Worm (Caenorhabditis elegans) whole organism, young adult: Measurements from ENCODE around the gene nspg-6.

ENCODE experiments used
- B0019.2 ChIP-seq: fragments of 200-800 bp; sonication (Bioruptor generic); conservative IDR thresholded peaks from 2 replicates; pipeline ENCODE4 v1.3.6; 2022; ENCODE audit warnings: missing genetic modification reagents, missing genetic modification characterization, missing compliant biosample characterization
- B0035.1 ChIP-seq: sonication (generic microtip); optimal IDR thresholded peaks from 2 replicates; lab custom pipeline; 2016; ENCODE audit warnings: missing genetic modification characterization, mild to moderate bottlenecking, missing compliant biosample characterization, missing genotype, missing genetic modification reagents
- B0336.3 ChIP-seq: fragments of 200-800 bp; sonication (Bioruptor generic); IDR thresholded peaks from 2 replicates; pipeline ENCODE4 v1.3.6; 2022; ENCODE audit warnings: missing genetic modification characterization, missing compliant biosample characterization
- C06A6.2 ChIP-seq: fragments of 200-800 bp; sonication (Bioruptor generic); conservative IDR thresholded peaks from 2 replicates; pipeline ENCODE4 v1.3.6; 2022; ENCODE audit warnings: missing genetic modification characterization, missing compliant biosample characterization
- F22D6.2 ChIP-seq: sonication (generic microtip); optimal IDR thresholded peaks from 2 replicates; lab custom pipeline; 2016; ENCODE audit warnings: mild to moderate bottlenecking, missing genetic modification characterization, missing compliant biosample characterization
- F23B12.7 ChIP-seq: sonication (generic microtip); optimal IDR thresholded peaks from 2 replicates; lab custom pipeline; 2017; ENCODE audit warnings: missing genetic modification characterization, mild to moderate bottlenecking, missing compliant biosample characterization, antibody characterized with exemption, moderate library complexity; ENCODE audit not compliant: insufficient read depth
- F39B2.1 ChIP-seq: fragments of 200-800 bp; sonication (Bioruptor generic); IDR thresholded peaks from 2 replicates; pipeline ENCODE4 v1.3.6; 2022; ENCODE audit warnings: missing genetic modification reagents, missing genetic modification characterization, missing compliant biosample characterization
- F57A8.1 ChIP-seq: fragments of 200-800 bp; sonication (Bioruptor generic); optimal IDR thresholded peaks from 2 replicates; lab custom pipeline; 2018; ENCODE audit warnings: mild to moderate bottlenecking, missing genetic modification characterization, moderate library complexity, missing compliant biosample characterization
- F57C9.4 ChIP-seq: sonication (generic microtip); optimal IDR thresholded peaks from 2 replicates; lab custom pipeline; 2017; ENCODE audit warnings: mild to moderate bottlenecking, missing genetic modification characterization, missing compliant biosample characterization
- T07F8.4 ChIP-seq: sonication (generic microtip); optimal IDR thresholded peaks from 2 replicates; lab custom pipeline; 2016; ENCODE audit warnings: mild to moderate bottlenecking, missing genetic modification characterization, moderate library complexity, missing compliant biosample characterization
- Y67H2A.10 ChIP-seq: fragments of 200-800 bp; sonication (Bioruptor generic); conservative IDR thresholded peaks from 2 replicates; pipeline ENCODE4 v1.3.6; 2022; ENCODE audit warnings: missing genetic modification reagents, missing genetic modification characterization, missing compliant biosample characterization
- Y95B8A.8 ChIP-seq: fragments of 200-800 bp; sonication (Bioruptor generic); IDR thresholded peaks from 2 replicates; pipeline ENCODE4 v1.3.6; 2022; ENCODE audit warnings: missing genetic modification reagents, missing genetic modification characterization, missing compliant biosample characterization
- aptf-3 ChIP-seq: fragments of 200-800 bp; sonication (Bioruptor generic); IDR thresholded peaks from 2 replicates; pipeline ENCODE4 v1.3.6; 2022; ENCODE audit warnings: missing genetic modification characterization, missing compliant biosample characterization
- athp-1 ChIP-seq: sonication (generic microtip); optimal IDR thresholded peaks from 2 replicates; lab custom pipeline; 2017; ENCODE audit warnings: mild to moderate bottlenecking, missing genetic modification characterization, missing compliant biosample characterization
- attf-6 ChIP-seq: fragments of 200-800 bp; sonication (Bioruptor generic); IDR thresholded peaks from 2 replicates; pipeline ENCODE4 v1.3.6; 2022; ENCODE audit warnings: missing genetic modification reagents, missing genetic modification characterization, missing compliant biosample characterization
- ccch-3 ChIP-seq: fragments of 200-800 bp; sonication (Bioruptor generic); optimal IDR thresholded peaks from 2 replicates; lab custom pipeline; 2018; ENCODE audit warnings: mild to moderate bottlenecking, missing genetic modification characterization, missing compliant biosample characterization
- cebp-1 ChIP-seq, 2 experiments: fragments of 200-800 bp in 1 of 2; sonication (Bioruptor generic) in 1 of 2; sonication (generic microtip) in 1 of 2; IDR thresholded peaks in 1 of 2; optimal IDR thresholded peaks in 1 of 2; 2 replicates each; pipeline versions ENCODE4 v1.3.6 to Lab custom; 2017 to 2022; ENCODE audit warnings: missing compliant biosample characterization in 2 of 2, missing genetic modification characterization in 2 of 2, mild to moderate bottlenecking in 1 of 2, missing genetic modification reagents in 1 of 2, moderate library complexity in 1 of 2
- cebp-2 ChIP-seq: fragments of 200-800 bp; sonication (Bioruptor generic); IDR thresholded peaks from 2 replicates; pipeline ENCODE4 v1.3.6; 2022; ENCODE audit warnings: missing genetic modification characterization, missing compliant biosample characterization
- ceh-100 ChIP-seq: fragments of 200-800 bp; sonication (Bioruptor generic); IDR thresholded peaks from 2 replicates; pipeline ENCODE4 v1.3.6; 2022; ENCODE audit warnings: missing genetic modification reagents, missing genetic modification characterization, missing compliant biosample characterization
- die-1 ChIP-seq: sonication (generic microtip); optimal IDR thresholded peaks from 2 replicates; lab custom pipeline; 2016; ENCODE audit warnings: missing genotype, mild to moderate bottlenecking, missing genetic modification characterization, missing compliant biosample characterization
- dpl-1 ChIP-seq: fragments of 150-350 bp; optimal IDR thresholded peaks from 2 replicates; lab custom pipeline; 2014; ENCODE audit warnings: missing biosample characterization, missing genetic modification reagents, missing genetic modification characterization
- egl-18 ChIP-seq: fragments of 200-800 bp; sonication (Bioruptor generic); IDR thresholded peaks from 2 replicates; pipeline ENCODE4 v1.3.6; 2022; ENCODE audit warnings: missing genetic modification reagents, missing genetic modification characterization, missing compliant biosample characterization
- hlh-26 ChIP-seq: fragments of 200-800 bp; sonication (Bioruptor generic); conservative IDR thresholded peaks from 2 replicates; pipeline ENCODE4 v1.3.6; 2022; ENCODE audit warnings: missing genetic modification reagents, missing genetic modification characterization, missing compliant biosample characterization
- hmg-20 ChIP-seq: fragments of 200-800 bp; sonication (Bioruptor generic); IDR thresholded peaks from 2 replicates; pipeline ENCODE4 v1.3.6; 2022; ENCODE audit warnings: missing genetic modification reagents, missing genetic modification characterization, missing compliant biosample characterization
- lag-1 ChIP-seq: fragments of 200-800 bp; sonication (Bioruptor generic); IDR thresholded peaks from 2 replicates; pipeline ENCODE4 v1.3.6; 2022; ENCODE audit warnings: missing genetic modification reagents, missing genetic modification characterization, missing compliant biosample characterization
- let-526 ChIP-seq: fragments of 200-800 bp; sonication (Bioruptor generic); IDR thresholded peaks from 2 replicates; pipeline ENCODE4 v1.3.6; 2022; ENCODE audit warnings: missing genetic modification reagents, missing genetic modification characterization, missing compliant biosample characterization
- let-607 ChIP-seq, 2 experiments: fragments of 200-800 bp in 1 of 2; sonication (Bioruptor generic) in 1 of 2; sonication (generic microtip) in 1 of 2; optimal IDR thresholded peaks; 2 replicates each; lab custom pipeline; 2016 to 2018; ENCODE audit warnings: mild to moderate bottlenecking in 2 of 2, missing compliant biosample characterization in 2 of 2, missing genetic modification characterization in 2 of 2, moderate library complexity in 2 of 2, missing genotype in 1 of 2
- lin-40 ChIP-seq: sonication (generic microtip); optimal IDR thresholded peaks from 2 replicates; lab custom pipeline; 2016; ENCODE audit warnings: missing genetic modification characterization, mild to moderate bottlenecking, missing compliant biosample characterization, missing genotype, missing genetic modification reagents
- lin-54 ChIP-seq: fragments of 200-800 bp; sonication (Bioruptor generic); optimal IDR thresholded peaks from 2 replicates; lab custom pipeline; 2018; ENCODE audit warnings: mild to moderate bottlenecking, missing genetic modification characterization, missing compliant biosample characterization
- madf-6 ChIP-seq: fragments of 200-800 bp; sonication (Bioruptor generic); IDR thresholded peaks from 2 replicates; pipeline ENCODE4 v1.3.6; 2022; ENCODE audit warnings: missing genetic modification reagents, missing genetic modification characterization, missing compliant biosample characterization
- mcd-1 ChIP-seq: fragments of 200-800 bp; sonication (Bioruptor generic); IDR thresholded peaks from 2 replicates; pipeline ENCODE4 v1.3.6; 2022; ENCODE audit warnings: missing genetic modification reagents, missing genetic modification characterization, missing compliant biosample characterization
- mxl-1 ChIP-seq: sonication (generic microtip); optimal IDR thresholded peaks from 2 replicates; lab custom pipeline; 2016; ENCODE audit warnings: missing genetic modification characterization, missing compliant biosample characterization
- nfya-2 ChIP-seq: fragments of 200-800 bp; sonication (Bioruptor generic); IDR thresholded peaks from 2 replicates; pipeline ENCODE4 v1.3.6; 2022; ENCODE audit warnings: missing genetic modification reagents, missing genetic modification characterization, missing compliant biosample characterization
- nhr-120 ChIP-seq: fragments of 200-800 bp; sonication (Bioruptor generic); IDR thresholded peaks from 2 replicates; pipeline ENCODE4 v1.3.6; 2022; ENCODE audit warnings: missing genetic modification characterization, missing compliant biosample characterization
- nhr-90 ChIP-seq: sonication (generic microtip); optimal IDR thresholded peaks from 2 replicates; lab custom pipeline; 2016; ENCODE audit warnings: missing genotype, mild to moderate bottlenecking, missing genetic modification characterization, missing compliant biosample characterization
- pbrm-1 ChIP-seq: fragments of 200-800 bp; sonication (Bioruptor generic); IDR thresholded peaks from 2 replicates; pipeline ENCODE4 v1.3.6; 2022; ENCODE audit warnings: missing genetic modification reagents, missing genetic modification characterization, missing compliant biosample characterization
- pha-4 ChIP-seq: fragments of 150-350 bp; sonication (generic microtip); optimal IDR thresholded peaks from 2 replicates; lab custom pipeline; 2014; ENCODE audit warnings: missing biosample characterization, missing genetic modification reagents, missing genetic modification characterization
- rec-8 ChIP-seq, 2 experiments: sonication (generic microtip); optimal IDR thresholded peaks; 2 replicates each; lab custom pipeline; 2016; ENCODE audit warnings: mild to moderate bottlenecking in 2 of 2, missing genetic modification characterization in 2 of 2, missing genetic modification reagents in 2 of 2, missing genotype in 2 of 2, missing biosample characterization in 1 of 2, missing compliant biosample characterization in 1 of 2, moderate library complexity in 1 of 2
- sea-2 ChIP-seq: fragments of 200-800 bp; sonication (Bioruptor generic); IDR thresholded peaks from 2 replicates; pipeline ENCODE4 v1.3.6; 2022; ENCODE audit warnings: missing genetic modification characterization, missing compliant biosample characterization
- snpc-1.1 ChIP-seq: sonication (generic microtip); optimal IDR thresholded peaks from 2 replicates; lab custom pipeline; 2017; ENCODE audit warnings: missing genetic modification characterization, mild to moderate bottlenecking, missing compliant biosample characterization, antibody characterized with exemption, moderate library complexity, missing genotype, missing genetic modification reagents; ENCODE audit not compliant: insufficient read depth
- snpc-1.3 ChIP-seq: sonication (generic microtip); optimal IDR thresholded peaks from 2 replicates; lab custom pipeline; 2017; ENCODE audit warnings: missing genetic modification characterization, mild to moderate bottlenecking, missing compliant biosample characterization, antibody characterized with exemption, moderate library complexity, missing genotype, missing genetic modification reagents; ENCODE audit not compliant: insufficient read depth
- snpc-3.4 ChIP-seq: sonication (generic microtip); optimal IDR thresholded peaks from 2 replicates; lab custom pipeline; 2017; ENCODE audit warnings: missing genetic modification characterization, mild to moderate bottlenecking, missing compliant biosample characterization, antibody characterized with exemption, moderate library complexity, missing genotype, missing genetic modification reagents
- tbp1 ChIP-seq: fragments of 200-800 bp; sonication (Bioruptor generic); optimal IDR thresholded peaks from 2 replicates; lab custom pipeline; 2018; ENCODE audit warnings: mild to moderate bottlenecking, missing genetic modification characterization, missing compliant biosample characterization
- tlf-1 ChIP-seq: fragments of 200-800 bp; sonication (Bioruptor generic); optimal IDR thresholded peaks from 2 replicates; lab custom pipeline; 2018; ENCODE audit warnings: mild to moderate bottlenecking, missing genetic modification characterization, missing compliant biosample characterization
- unc-130 ChIP-seq: sonication (generic microtip); optimal IDR thresholded peaks from 2 replicates; lab custom pipeline; 2016; ENCODE audit warnings: missing genetic modification reagents, missing genetic modification characterization, missing compliant biosample characterization
- zim-3 ChIP-seq: sonication (generic microtip); optimal IDR thresholded peaks from 2 replicates; lab custom pipeline; 2017; ENCODE audit warnings: mild to moderate bottlenecking, missing genetic modification characterization, moderate library complexity, missing compliant biosample characterization
- ztf-18 ChIP-seq: sonication (generic microtip); optimal IDR thresholded peaks from 2 replicates; lab custom pipeline; 2016; ENCODE audit warnings: missing genotype, mild to moderate bottlenecking, missing genetic modification characterization, missing compliant biosample characterization
- ztf-3 ChIP-seq: fragments of 200-800 bp; sonication (Bioruptor generic); optimal IDR thresholded peaks from 2 replicates; lab custom pipeline; 2018; ENCODE audit warnings: mild to moderate bottlenecking, missing genetic modification characterization, missing compliant biosample characterization

The nspg-6 gene

ce11 chrIII:7335220-7335619, 20.4 kb upstream of the nspg-6 start, which contains the start of gene F56C9.10 (continued):
- TF ChIP-seq Y67H2A.10 = no peak
- TF ChIP-seq snpc-1.1 (tag; lab: Kevin White, UChicago) = no peak
- TF ChIP-seq cebp-2 = no peak
- TF ChIP-seq sea-2 (GFP tag; lab: Robert Waterston, UW) = no peak
- TF ChIP-seq F23B12.7 (tag; lab: Kevin White, UChicago) = no peak
- no peak for TF ChIP-seq Y95B8A.8 (GFP tag; lab: Robert Waterston, UW)
- TF ChIP-seq F22D6.2 (tag; lab: Kevin White, UChicago) = peak; percentile 74
- peak; percentile 47 for TF ChIP-seq nhr-90 (tag; lab: Kevin White, UChicago)
- TF ChIP-seq C06A6.2 (GFP tag; lab: Robert Waterston, UW) = 0 out of 2 replicates have a peak, but pooled peaks have one; percentile 14
- no peak for TF ChIP-seq zim-3 (tag; lab: Kevin White, UChicago)
- TF ChIP-seq B0019.2 (GFP tag; lab: Robert Waterston, UW) = no peak
- TF ChIP-seq nfya-2 (GFP tag; lab: Robert Waterston, UW) = no peak
- no peak for TF ChIP-seq T07F8.4 (tag; lab: Kevin White, UChicago)
- TF ChIP-seq lag-1 (GFP tag; lab: Robert Waterston, UW) = no peak
- TF ChIP-seq lin-54 (GFP tag; lab: Kevin White, UChicago) = peak; percentile 50
- peak; percentile 42 for TF ChIP-seq ztf-3 (GFP tag; lab: Kevin White, UChicago)
- TF ChIP-seq unc-130 = no peak
- TF ChIP-seq pbrm-1 (GFP tag; lab: Robert Waterston, UW) = peak; percentile 79
- peak; percentile 67 to 69 for TF ChIP-seq let-607 (tag; optimal IDR thresholded peaks at IDR 0.05; lab: Kevin White, UChicago)
- TF ChIP-seq let-526 = peak; percentile 51; the same call in 1 of the 2 replicates
- TF ChIP-seq snpc-3.4 (tag; lab: Kevin White, UChicago) = no peak
- TF ChIP-seq die-1 (tag; lab: Kevin White, UChicago) = peak; percentile 34
- peak; percentile 67 for TF ChIP-seq tlf-1
- TF ChIP-seq aptf-3 (GFP tag; lab: Robert Waterston, UW) = no peak
- TF ChIP-seq athp-1 = peak; percentile 75
- TF ChIP-seq ceh-100 (GFP tag; lab: Robert Waterston, UW) = no peak
- peak; percentile 16 for TF ChIP-seq ztf-18 (tag; lab: Kevin White, UChicago)
- TF ChIP-seq F57A8.1 = no peak
- TF ChIP-seq egl-18 (GFP tag; lab: Robert Waterston, UW) = no peak
- no peak for TF ChIP-seq attf-6
- peak; percentile 78 for TF ChIP-seq cebp-1 (GFP tag; IDR thresholded peaks at IDR 0.05; lab: Robert Waterston, UW)
- peak; percentile 86 for TF ChIP-seq cebp-1 (tag; optimal IDR thresholded peaks at IDR 0.05; lab: Kevin White, UChicago)
- peak; percentile 79 for TF ChIP-seq lin-40 (tag; lab: Kevin White, UChicago)
- no peak for TF ChIP-seq madf-6 (GFP tag; lab: Robert Waterston, UW)
- TF ChIP-seq dpl-1 = no peak
- TF ChIP-seq rec-8 (tag; optimal IDR thresholded peaks at IDR 0.05; lab: Kevin White, UChicago) = no peak
- TF ChIP-seq pha-4 = no peak
- no peak for TF ChIP-seq nhr-120 (GFP tag; lab: Robert Waterston, UW)
- TF ChIP-seq ccch-3 (GFP tag; lab: Kevin White, UChicago) = no peak
- TF ChIP-seq tbp1 = peak; percentile 58
- TF ChIP-seq hlh-26 (GFP tag; lab: Robert Waterston, UW) = no peak
- no peak for TF ChIP-seq F57C9.4 (tag; lab: Kevin White, UChicago)
- no peak for TF ChIP-seq B0035.1 (tag; lab: Kevin White, UChicago)
- peak; percentile 90 for TF ChIP-seq B0336.3 (GFP tag; lab: Robert Waterston, UW)
- TF ChIP-seq F39B2.1 (GFP tag; lab: Robert Waterston, UW) = no peak
- TF ChIP-seq hmg-20 (GFP tag; lab: Robert Waterston, UW) = 0 out of 2 replicates have a peak, but pooled peaks have one; percentile 5
- peak; percentile 60 for TF ChIP-seq mcd-1
- no peak for TF ChIP-seq snpc-1.3 (tag; lab: Kevin White, UChicago)
- no peak for TF ChIP-seq mxl-1 (tag; lab: Kevin White, UChicago)
